Worm (Caenorhabditis elegans) whole organism, young adult: Measurements from ENCODE around the gene F56C9.3.

Experiments used
- ama-1 ChIP-seq, 3 experiments: fragments of 150-350 bp in 1 of 3; sonication (generic microtip) in 2 of 3; optimal IDR thresholded peaks; 2 replicates each; lab custom pipeline; 2014 to 2018; ENCODE audit warnings: missing biosample characterization in 2 of 3, missing genetic modification characterization in 2 of 3, missing genetic modification reagents in 2 of 3
- hlh-12 ChIP-seq: sonication (generic microtip); optimal IDR thresholded peaks from 2 replicates; lab custom pipeline; 2016; ENCODE audit warnings: missing genetic modification characterization, missing compliant biosample characterization
- pha-4 ChIP-seq: fragments of 150-350 bp; sonication (generic microtip); optimal IDR thresholded peaks from 2 replicates; lab custom pipeline; 2014; ENCODE audit warnings: missing biosample characterization, missing genetic modification reagents, missing genetic modification characterization
- snpc-1.1 ChIP-seq: sonication (generic microtip); optimal IDR thresholded peaks from 2 replicates; lab custom pipeline; 2017; ENCODE audit warnings: missing genetic modification characterization, mild to moderate bottlenecking, missing compliant biosample characterization, antibody characterized with exemption, moderate library complexity, missing genotype, missing genetic modification reagents; ENCODE audit not compliant: insufficient read depth

ce11 chrIII:7338009-7338408, 26.9 kb downstream of the F56C9.3 start:
- TF ChIP-seq ama-1 (optimal IDR thresholded peaks at IDR 0.05; lab: Kevin White, UChicago), result no peak
- no peak for TF ChIP-seq ama-1 (GFP tag; optimal IDR thresholded peaks at IDR 0.05; lab: Kevin White, UChicago)
- TF ChIP-seq hlh-12 (tag; lab: Kevin White, UChicago), result no peak
- TF ChIP-seq snpc-1.1 (tag; lab: Kevin White, UChicago), result no peak
- TF ChIP-seq pha-4 (tag; lab: Kevin White, UChicago), result no peak
